Fruit fly (Drosophila melanogaster): ENCODE results near the gene Cep290.
A peak's percentile ranks its signal among the peaks of the same experiment; 100 is the strongest.

Gene Cep290

dm6 chr3L:895314-895980 is 51.7 kb downstream of the Cep290 start, which contains the start of gene CG34056 (continued):
- peak; percentile 98 for TF ChIP-seq esn (GFP tag; optimal IDR thresholded peaks at IDR 0.05)
- TF ChIP-seq CG6854 (GFP tag; optimal IDR thresholded peaks at IDR 0.05) = peak; percentile 95
- TF ChIP-seq CG6276 (GFP tag; optimal IDR thresholded peaks at IDR 0.05) = peak; percentile 95
- peak; percentile 97 for TF ChIP-seq Met (GFP tag; optimal IDR thresholded peaks at IDR 0.05)
- TF ChIP-seq Eip93F (GFP tag; optimal IDR thresholded peaks at IDR 0.05) = peak; percentile 97
- TF ChIP-seq CG10669 (GFP tag; optimal IDR thresholded peaks at IDR 0.05) = peak; percentile 98
- TF ChIP-seq CG15336 (GFP tag; IDR thresholded peaks at IDR 0.05) = peak; percentile 99
- peak; percentile 94 for TF ChIP-seq fd59A (GFP tag; optimal IDR thresholded peaks at IDR 0.05)
- peak; percentile 97 for TF ChIP-seq CG6808 (GFP tag; optimal IDR thresholded peaks at IDR 0.05)

dm6 chr3L:897080-897479 is 53.4 kb downstream of the Cep290 start, which contains the start of gene CG34057:
TSS of gene CG34057 (plus strand) at chr3L:897380.
- TF ChIP-seq CG4318 (GFP tag; optimal IDR thresholded peaks at IDR 0.05) (no peak), CG15336 (GFP tag; IDR thresholded peaks at IDR 0.05) (no peak), Hr4 (GFP tag; optimal IDR thresholded peaks at IDR 0.05) (no peak), vri (GFP tag; optimal IDR thresholded peaks at IDR 0.05) (no peak), topi (GFP tag; optimal IDR thresholded peaks at IDR 0.05) (no peak), dsx (GFP tag; optimal IDR thresholded peaks at IDR 0.05; ENCODE audit: poor library complexity, severe bottlenecking) (no peak)

- TF ChIP-seq Eip78C (GFP tag) (peak; percentile 46), ss (GFP tag; optimal IDR thresholded peaks at IDR 0.05) (peak in 1 of 2 experiments; percentile 11), eg (GFP tag; IDR thresholded peaks at IDR 0.05) (no peak)
Observed at dm6 chr3L:899304-899703, 55.6 kb downstream of the Cep290 start.

Data from whole organism, prepupa.